Worm (Caenorhabditis elegans) whole organism, L1 larva: Measurements from ENCODE around the gene C09E8.1.

Source experiments
- ama-1 ChIP-seq: fragments of 150-350 bp; optimal IDR thresholded peaks from 2 replicates; lab custom pipeline; 2014
- egl-27 ChIP-seq, 2 experiments: fragments of 150-350 bp in 1 of 2; sonication (generic microtip); optimal IDR thresholded peaks; 3 replicates each; lab custom pipeline; 2017 to 2018; ENCODE audit warnings: missing biosample characterization in 2 of 2, missing genetic modification characterization in 2 of 2, missing genetic modification reagents in 2 of 2
- elt-3 ChIP-seq, 6 experiments: fragments of 150-350 bp in 1 of 6; sonication (generic microtip); optimal IDR thresholded peaks; 2 replicates each; lab custom pipeline; 2017 to 2018; ENCODE audit warnings: missing biosample characterization in 6 of 6, missing genetic modification characterization in 6 of 6, inconsistent platforms in 1 of 6
- lin-13 ChIP-seq: fragments of 150-350 bp; optimal IDR thresholded peaks from 2 replicates; lab custom pipeline; 2014; ENCODE audit warnings: missing biosample characterization, missing genetic modification reagents, missing genetic modification characterization
- lsy-2 ChIP-seq, 2 experiments: fragments of 150-350 bp; optimal IDR thresholded peaks; 2 replicates each; lab custom pipeline; 2014; ENCODE audit warnings: missing biosample characterization in 2 of 2, missing genetic modification characterization in 2 of 2
- nhr-71 ChIP-seq: sonication (generic microtip); optimal IDR thresholded peaks from 2 replicates; lab custom pipeline; 2016; ENCODE audit warnings: mild to moderate bottlenecking, missing genetic modification characterization, moderate library complexity, missing compliant biosample characterization
- nhr-84 ChIP-seq: sonication (generic microtip); optimal IDR thresholded peaks from 2 replicates; lab custom pipeline; 2017; ENCODE audit warnings: missing biosample characterization, missing genetic modification characterization
- nhr-90 ChIP-seq: sonication (generic microtip); optimal IDR thresholded peaks from 2 replicates; lab custom pipeline; 2016; ENCODE audit warnings: mild to moderate bottlenecking, missing genetic modification characterization, missing compliant biosample characterization; ENCODE audit not compliant: poor library complexity
- skn-1 ChIP-seq: fragments of 150-350 bp; optimal IDR thresholded peaks from 2 replicates; lab custom pipeline; 2014; ENCODE audit warnings: missing biosample characterization, missing genetic modification characterization
- tbx-2 ChIP-seq: sonication (generic microtip); optimal IDR thresholded peaks from 2 replicates; lab custom pipeline; 2016; ENCODE audit warnings: missing genetic modification characterization, missing compliant biosample characterization
- unc-62 ChIP-seq: fragments of 150-350 bp; optimal IDR thresholded peaks from 2 replicates; lab custom pipeline; 2014; ENCODE audit warnings: missing biosample characterization, missing genetic modification reagents, missing genetic modification characterization

DNA sequence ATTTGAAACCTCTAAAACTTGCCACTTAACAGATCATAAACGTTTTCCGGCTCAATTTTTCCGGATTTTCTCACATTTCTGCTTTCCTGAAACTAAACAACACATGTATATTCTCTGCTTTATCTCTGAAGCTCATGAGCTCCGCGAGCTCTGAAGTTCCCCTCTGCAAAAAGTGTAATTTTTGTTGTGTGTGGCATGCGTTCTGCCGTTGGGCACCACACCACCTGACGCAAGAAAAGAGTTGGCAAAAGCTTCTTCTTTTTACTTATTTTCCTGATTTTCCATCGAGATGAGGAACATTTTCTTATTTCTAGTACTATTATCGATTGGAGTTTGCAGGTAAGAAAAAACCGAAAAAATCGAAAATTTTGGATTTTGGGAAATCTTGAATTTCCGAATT, 29.9 kb upstream of the C09E8.1 start, which contains the start of gene lgc-34:
- no peak for TF ChIP-seq ama-1
- TF ChIP-seq lin-13 (GFP tag; lab: Kevin White, UChicago), result no peak
- TF ChIP-seq nhr-84, result no peak
- TF ChIP-seq egl-27 (tag; optimal IDR thresholded peaks at IDR 0.05; lab: Kevin White, UChicago), result no peak
- TF ChIP-seq nhr-71 (tag; lab: Kevin White, UChicago), result no peak
- TF ChIP-seq tbx-2 (tag; lab: Kevin White, UChicago), result no peak
- TF ChIP-seq unc-62 (GFP tag; lab: Kevin White, UChicago), result no peak
- TF ChIP-seq nhr-90 (tag; lab: Kevin White, UChicago), result no peak
- TF ChIP-seq elt-3 (tag; optimal IDR thresholded peaks at IDR 0.05; lab: Kevin White, UChicago), result no peak
- no peak for TF ChIP-seq skn-1 (tag; lab: Kevin White, UChicago)
- no peak for TF ChIP-seq lsy-2 (tag; optimal IDR thresholded peaks at IDR 0.05; lab: Kevin White, UChicago)
